Worm (Caenorhabditis elegans): ENCODE measurements around the gene ZK354.2.

The ZK354.2 gene

DNA sequence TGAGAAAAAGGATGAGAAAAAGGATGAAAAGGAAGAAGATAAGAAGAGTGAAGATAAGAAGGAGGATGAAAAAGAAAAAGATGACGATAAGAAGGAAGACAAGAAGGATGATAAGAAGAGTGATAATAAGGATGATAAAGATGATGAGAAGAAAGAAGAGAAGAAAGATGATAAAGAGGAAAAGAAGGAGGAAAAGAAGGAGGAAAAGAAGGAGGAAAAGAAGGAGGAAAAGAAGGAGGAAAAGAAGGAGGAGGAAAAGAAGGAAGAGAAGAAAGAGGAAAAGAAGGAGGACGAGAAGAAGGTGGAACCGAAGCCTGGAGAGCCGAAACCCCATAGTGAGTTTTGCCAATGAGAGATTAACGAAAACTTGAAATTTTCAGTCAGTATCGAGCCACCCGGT lies 39.8 kb upstream of the ZK354.2 start (continued):
- TF ChIP-seq rpc-1 (optimal IDR thresholded peaks at IDR 0.05): no peak
- TF ChIP-seq rpc-1 (tag; optimal IDR thresholded peaks at IDR 0.05): no peak
- TF ChIP-seq lin-26 (GFP tag; IDR thresholded peaks at IDR 0.05): no peak
- no peak for TF ChIP-seq mxl-1 (tag; optimal IDR thresholded peaks at IDR 0.05)
- no peak for TF ChIP-seq nfyb-1 (GFP tag; IDR thresholded peaks at IDR 0.05)
- no peak for TF ChIP-seq dpl-1 (GFP tag; optimal IDR thresholded peaks at IDR 0.05)

DNA sequence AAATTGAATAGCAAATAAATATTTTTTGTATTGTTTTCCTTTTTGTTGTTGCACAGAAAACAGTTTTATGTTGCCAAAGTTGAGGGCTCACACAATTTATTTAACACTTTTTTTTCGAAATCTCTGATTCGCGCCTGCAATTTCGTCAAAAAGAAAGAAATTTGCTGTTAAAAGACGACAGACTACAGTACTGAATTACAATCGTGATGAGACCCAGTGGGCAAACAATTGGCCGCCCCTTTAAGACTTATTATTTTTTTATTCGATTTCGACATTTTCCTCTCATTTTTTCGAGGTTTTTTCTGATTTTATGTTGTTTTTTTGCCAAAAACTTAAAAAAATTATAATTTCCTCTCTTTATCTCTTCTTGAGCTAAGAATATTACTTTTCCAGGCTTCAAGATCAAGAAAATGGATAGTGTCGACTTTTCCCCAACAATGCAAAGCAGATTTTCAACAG lies 39.1 kb upstream of the ZK354.2 start, which contains the start of gene slfl-4:
TSS of gene slfl-4 (plus strand) at position 409 of the 459 bp plus-strand sequence.
- TF ChIP-seq F33H1.4 (GFP tag; IDR thresholded peaks at IDR 0.05) (peak; percentile 78), ztf-22 (GFP tag; optimal IDR thresholded peaks at IDR 0.05) (no peak), xnd-1 (tag; optimal IDR thresholded peaks at IDR 0.05) (peak; percentile 31), efl-1 (GFP tag; optimal IDR thresholded peaks at IDR 0.05) (peak; percentile 33), lsl-1 (GFP tag; optimal IDR thresholded peaks at IDR 0.05) (peak; percentile 80), madf-8 (GFP tag; conservative IDR thresholded peaks at IDR 0.05) (peak; percentile 59), snpc-4 (GFP tag; optimal IDR thresholded peaks at IDR 0.05) (no peak), snpc-4 (tag; optimal IDR thresholded peaks at IDR 0.05) (peak in 3 of 4 experiments; percentile 72 to 74 (median 73)), madf-6 (GFP tag; IDR thresholded peaks at IDR 0.05) (peak; percentile 52; the same call in 1 of the 2 replicates), ztf-25 (GFP tag; IDR thresholded peaks at IDR 0.05) (no peak), tbx-9 (tag; optimal IDR thresholded peaks at IDR 0.05; ENCODE audit: borderline replicate concordance) (no peak)

DNA sequence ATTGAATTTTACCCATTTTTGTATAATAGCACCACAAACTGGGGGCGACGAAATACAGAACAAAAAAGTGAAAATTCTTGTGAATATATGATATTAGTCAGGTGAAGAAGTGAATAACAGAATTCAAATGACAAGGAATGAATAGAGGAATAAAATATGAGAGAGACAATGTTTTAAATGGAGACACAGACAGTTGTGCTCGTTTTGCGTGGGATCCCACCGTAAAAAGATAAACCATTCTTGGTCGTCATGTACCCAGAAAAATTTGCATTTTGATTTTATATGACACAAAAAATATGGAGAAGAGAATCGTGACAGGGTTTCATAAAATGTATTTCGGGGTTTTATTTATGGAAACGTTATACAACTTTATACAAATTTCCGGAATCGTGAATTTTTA lies 35.5 kb upstream of the ZK354.2 start, which contains the start of gene F36H12.17:
TSS of gene F36H12.17 (minus strand) at position 101 of the 400 bp plus-strand sequence.
- TF ChIP-seq nhr-27 (tag; optimal IDR thresholded peaks at IDR 0.05) (no peak), bed-2 (GFP tag; IDR thresholded peaks at IDR 0.05) (no peak), egrh-3 (GFP tag; IDR thresholded peaks at IDR 0.05) (no peak), tbp1 (GFP tag; optimal IDR thresholded peaks at IDR 0.05) (no peak)

DNA sequence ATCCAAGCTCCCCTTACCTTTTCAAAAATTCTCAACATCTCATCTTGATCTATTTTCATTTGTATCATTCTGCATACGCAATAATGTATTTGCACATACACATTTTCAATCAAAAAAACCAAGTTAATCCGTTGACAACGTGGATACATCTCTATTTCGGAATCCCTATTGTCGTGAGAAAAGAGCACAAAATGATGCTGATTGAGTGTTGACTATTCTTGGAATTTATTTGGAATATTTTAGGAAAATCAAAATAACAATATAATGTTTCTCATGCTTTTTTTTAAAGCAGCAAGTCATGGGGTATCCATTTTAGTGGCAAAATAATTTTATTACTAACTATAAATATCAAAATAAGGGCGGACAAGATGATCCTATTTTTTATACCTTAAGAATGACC lies 31.7 kb upstream of the ZK354.2 start:
- no peak for TF ChIP-seq egrh-3 (GFP tag; IDR thresholded peaks at IDR 0.05)
- TF ChIP-seq Y67H2A.10 (GFP tag; conservative IDR thresholded peaks at IDR 0.05): no peak
- TF ChIP-seq xnd-1 (tag; optimal IDR thresholded peaks at IDR 0.05): no peak
- no peak for TF ChIP-seq B0261.1 (tag; optimal IDR thresholded peaks at IDR 0.05)
- no peak for TF ChIP-seq nfya-1 (tag; optimal IDR thresholded peaks at IDR 0.05; ENCODE audit: borderline replicate concordance, insufficient read depth)

DNA sequence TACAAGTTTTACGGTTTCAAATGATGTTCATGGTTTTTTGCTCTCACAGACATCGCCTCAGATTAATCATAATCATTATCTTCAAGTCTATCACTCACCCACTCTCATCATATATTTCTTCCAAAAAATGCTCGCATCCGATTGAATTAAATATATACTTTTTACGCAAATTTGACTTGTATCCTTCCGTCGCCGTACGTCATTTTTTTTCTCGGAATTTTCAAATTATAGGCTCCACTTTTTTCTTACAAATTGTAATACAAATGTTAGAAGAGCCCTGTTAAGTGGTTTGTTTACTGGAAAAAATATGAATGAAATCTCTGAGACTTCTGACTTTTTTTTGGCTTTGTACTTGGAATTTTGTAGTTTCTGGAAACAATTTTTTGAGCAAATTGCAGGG lies 26.0 kb upstream of the ZK354.2 start:
- TF ChIP-seq mcd-1 (GFP tag; IDR thresholded peaks at IDR 0.05): no peak
- no peak for TF ChIP-seq unc-62 (GFP tag; optimal IDR thresholded peaks at IDR 0.05)
- TF ChIP-seq C17E4.6 (GFP tag; IDR thresholded peaks at IDR 0.05): no peak
- no peak for TF ChIP-seq F49E8.2 (tag; optimal IDR thresholded peaks at IDR 0.05; ENCODE audit: insufficient read depth)
- TF ChIP-seq nhr-179 (tag; optimal IDR thresholded peaks at IDR 0.05): no peak
- no peak for TF ChIP-seq madf-6 (GFP tag; IDR thresholded peaks at IDR 0.05)
- TF ChIP-seq ztf-3 (GFP tag; optimal IDR thresholded peaks at IDR 0.05): no peak
- TF ChIP-seq rpc-1 (optimal IDR thresholded peaks at IDR 0.05): no peak
- TF ChIP-seq rpc-1 (tag; optimal IDR thresholded peaks at IDR 0.05): no peak
- TF ChIP-seq F37B4.10 (GFP tag; IDR thresholded peaks at IDR 0.05): no peak
- TF ChIP-seq tlf-1 (GFP tag; optimal IDR thresholded peaks at IDR 0.05): no peak
- TF ChIP-seq Y79H2A.3 (GFP tag; conservative IDR thresholded peaks at IDR 0.05): no peak
- TF ChIP-seq bed-1 (GFP tag; IDR thresholded peaks at IDR 0.05): no peak
- TF ChIP-seq Y53F4B.3 (GFP tag; IDR thresholded peaks at IDR 0.05): no peak
- no peak for TF ChIP-seq nfyb-1 (GFP tag; IDR thresholded peaks at IDR 0.05)
- no peak for TF ChIP-seq gei-17 (GFP tag; optimal IDR thresholded peaks at IDR 0.05)
- TF ChIP-seq mel-28 (tag; optimal IDR thresholded peaks at IDR 0.05; ENCODE audit: borderline replicate concordance): no peak
- TF ChIP-seq ekl-4 (GFP tag; IDR thresholded peaks at IDR 0.05): no peak
- TF ChIP-seq lin-35 (GFP tag; optimal IDR thresholded peaks at IDR 0.05): no peak
- no peak for TF ChIP-seq tbp1 (GFP tag; optimal IDR thresholded peaks at IDR 0.05)
